Worm (Caenorhabditis elegans) whole organism, L4/young adult: ENCODE results near the gene F58E6.11.

Source experiments
- W03F9.2 ChIP-seq: fragments of 150-350 bp; optimal IDR thresholded peaks from 2 replicates; lab custom pipeline; 2014; ENCODE audit warnings: missing biosample characterization, missing genetic modification characterization
- dao-5 ChIP-seq: sonication (generic microtip); optimal IDR thresholded peaks from 2 replicates; lab custom pipeline; 2016; ENCODE audit warnings: missing genotype, missing genetic modification characterization, moderate library complexity, missing compliant biosample characterization
- him-1 ChIP-seq: sonication (generic microtip); optimal IDR thresholded peaks from 2 replicates; lab custom pipeline; 2016; ENCODE audit warnings: missing genotype, missing genetic modification reagents, missing genetic modification characterization, missing compliant biosample characterization

ce11 chrV:9757884-9758283 lies at the start of gene F58E6.11:
- no peak for TF ChIP-seq him-1 (tag; lab: Kevin White, UChicago)
- TF ChIP-seq dao-5 (tag; lab: Kevin White, UChicago): no peak
- no peak for TF ChIP-seq W03F9.2
